Worm (Caenorhabditis elegans): Measurements from ENCODE around the gene C32D5.4.

The C32D5.4 gene

DNA sequence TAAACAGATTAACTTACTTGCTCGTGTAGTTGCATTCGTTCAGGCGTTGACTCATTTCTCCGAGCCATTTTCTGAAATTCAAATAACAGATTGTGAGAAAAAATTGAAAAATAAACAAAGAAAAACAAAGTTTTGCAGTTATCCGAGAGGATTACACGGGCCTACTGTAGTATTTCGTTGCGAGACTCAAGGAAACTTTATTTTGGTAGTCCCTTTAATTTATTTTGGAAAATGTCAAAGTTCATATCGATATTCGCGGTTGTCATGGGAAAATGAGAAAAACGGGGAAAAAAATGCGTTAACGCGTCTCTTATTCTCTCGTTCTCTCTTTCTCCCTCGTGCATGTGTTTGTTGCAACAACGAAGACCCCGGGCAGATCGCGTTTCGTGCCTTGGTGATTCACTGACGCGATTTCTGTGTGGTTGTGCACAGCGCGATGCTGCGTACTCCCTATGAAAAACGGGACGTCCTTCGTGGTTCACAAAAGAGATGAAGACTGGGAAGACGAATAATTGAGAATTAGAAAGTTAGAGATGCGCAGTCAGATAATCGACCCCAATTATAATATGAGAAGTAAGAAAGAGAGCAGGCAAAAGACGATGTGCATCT lies 8.4 kb upstream of the C32D5.4 start, which contains the start of gene set-4 (continued):
- TF ChIP-seq rnt-1 (tag; optimal IDR thresholded peaks at IDR 0.05) (peak; percentile 77), ceh-22 (tag; optimal IDR thresholded peaks at IDR 0.05) (no peak), ceh-30 (tag; optimal IDR thresholded peaks at IDR 0.05) (no peak), unc-55 (GFP tag; optimal IDR thresholded peaks at IDR 0.05) (peak; percentile 6), ceh-31 (tag; optimal IDR thresholded peaks at IDR 0.05) (peak; percentile 81), tbx-2 (tag; optimal IDR thresholded peaks at IDR 0.05) (peak; percentile 72), ets-4 (tag; optimal IDR thresholded peaks at IDR 0.05) (peak; percentile 10), ztf-16 (tag; optimal IDR thresholded peaks at IDR 0.05) (peak; percentile 19), K09A11.1 (tag; optimal IDR thresholded peaks at IDR 0.05; ENCODE audit: insufficient read depth) (no peak), fkh-6 (tag; optimal IDR thresholded peaks at IDR 0.05) (no peak), pag-3 (tag; optimal IDR thresholded peaks at IDR 0.05; ENCODE audit: borderline replicate concordance) (no peak), syd-9 (tag; optimal IDR thresholded peaks at IDR 0.05) (no peak), tbx-7 (tag; optimal IDR thresholded peaks at IDR 0.05) (no peak), che-1 (tag; optimal IDR thresholded peaks at IDR 0.05) (peak; percentile 24), fax-1 (tag; optimal IDR thresholded peaks at IDR 0.05) (no peak), eyg-1 (tag; optimal IDR thresholded peaks at IDR 0.05) (no peak), ceh-48 (tag; optimal IDR thresholded peaks at IDR 0.05) (no peak), ceh-34 (tag; optimal IDR thresholded peaks at IDR 0.05) (peak; percentile 75), hlh-15 (tag; optimal IDR thresholded peaks at IDR 0.05) (no peak), unc-3 (GFP tag; conservative IDR thresholded peaks at IDR 0.05) (no peak; the same call in 1 of the 2 replicates), unc-3 (tag; optimal IDR thresholded peaks at IDR 0.05) (no peak), madf-2 (tag; optimal IDR thresholded peaks at IDR 0.05) (no peak), nhr-232 (tag; optimal IDR thresholded peaks at IDR 0.05) (no peak), ceh-24 (tag; optimal IDR thresholded peaks at IDR 0.05) (no peak), nfya-1 (tag; optimal IDR thresholded peaks at IDR 0.05) (peak; percentile 92), ttx-3 (tag; optimal IDR thresholded peaks at IDR 0.05) (peak; percentile 27), zip-5 (tag; optimal IDR thresholded peaks at IDR 0.05) (no peak), npax-4 (tag; optimal IDR thresholded peaks at IDR 0.05) (no peak), odd-2 (tag; optimal IDR thresholded peaks at IDR 0.05) (no peak), F13H6.1 (tag; optimal IDR thresholded peaks at IDR 0.05) (no peak)

ce11 chrII:6328672-6329071 lies 5.8 kb upstream of the C32D5.4 start:
- TF ChIP-seq gmeb-2 (tag; optimal IDR thresholded peaks at IDR 0.05) (no peak), elt-2 (tag; optimal IDR thresholded peaks at IDR 0.05) (peak; percentile 97), ahr-1 (tag; optimal IDR thresholded peaks at IDR 0.05) (no peak)

- peak; percentile 97 for TF ChIP-seq elt-2 (tag; optimal IDR thresholded peaks at IDR 0.05)
- no peak for TF ChIP-seq ets-4 (tag; optimal IDR thresholded peaks at IDR 0.05)
- TF ChIP-seq dve-1 (tag; optimal IDR thresholded peaks at IDR 0.05) = peak; percentile 37
- peak; percentile 58 for TF ChIP-seq pqm-1 (tag; optimal IDR thresholded peaks at IDR 0.05)
- TF ChIP-seq ceh-34 (tag; optimal IDR thresholded peaks at IDR 0.05) = no peak
- no peak for TF ChIP-seq Y22D7AL.16 (tag; optimal IDR thresholded peaks at IDR 0.05)
- TF ChIP-seq che-1 (tag; optimal IDR thresholded peaks at IDR 0.05) = no peak
- no peak for TF ChIP-seq ceh-22 (tag; optimal IDR thresholded peaks at IDR 0.05)
- TF ChIP-seq unc-55 (GFP tag; optimal IDR thresholded peaks at IDR 0.05) = no peak
- TF ChIP-seq fkh-6 (tag; optimal IDR thresholded peaks at IDR 0.05) = no peak
Measured at ce11 chrII:6327317-6327716, 4.4 kb upstream of the C32D5.4 start.

DNA sequence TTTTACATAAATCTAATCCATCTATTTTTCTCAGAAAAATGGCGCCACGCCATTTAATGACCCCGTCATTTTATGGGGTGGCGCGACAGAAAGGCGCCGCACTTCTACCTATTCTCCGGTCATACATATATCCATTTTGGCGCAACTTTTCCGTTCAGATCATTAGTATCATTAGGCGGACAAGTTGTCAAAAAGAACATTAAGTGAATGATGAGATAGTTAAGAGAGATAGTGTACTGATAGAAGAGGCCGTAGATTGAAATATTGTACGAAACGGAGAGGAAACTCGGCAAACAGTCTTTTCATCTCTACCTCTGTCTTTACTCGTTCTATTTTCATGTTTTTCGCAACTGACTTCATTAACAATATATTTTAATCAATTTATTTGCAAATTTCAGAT lies 1.2 kb upstream of the C32D5.4 start, which contains the start of gene sma-6:
TSS of gene sma-6 (plus strand) at position 399 of the 400 bp plus-strand sequence.
- TF ChIP-seq pha-4 (tag; optimal IDR thresholded peaks at IDR 0.05) (no peak), ceh-6 (GFP tag; optimal IDR thresholded peaks at IDR 0.05) (no peak), unc-42 (tag; optimal IDR thresholded peaks at IDR 0.05) (no peak), ceh-14 (tag; optimal IDR thresholded peaks at IDR 0.05) (no peak), dve-1 (tag; optimal IDR thresholded peaks at IDR 0.05) (no peak), ets-4 (tag; optimal IDR thresholded peaks at IDR 0.05) (no peak), mec-3 (tag; optimal IDR thresholded peaks at IDR 0.05; ENCODE audit: borderline replicate concordance) (no peak), ceh-34 (tag; optimal IDR thresholded peaks at IDR 0.05) (no peak), hlh-15 (tag; optimal IDR thresholded peaks at IDR 0.05) (no peak), unc-3 (GFP tag; conservative IDR thresholded peaks at IDR 0.05) (no peak), unc-3 (tag; optimal IDR thresholded peaks at IDR 0.05) (no peak), gmeb-2 (tag; optimal IDR thresholded peaks at IDR 0.05) (no peak), eyg-1 (tag; optimal IDR thresholded peaks at IDR 0.05) (no peak), ref-2 (tag; optimal IDR thresholded peaks at IDR 0.05) (no peak), ttx-3 (tag; optimal IDR thresholded peaks at IDR 0.05) (no peak)
